Worm (Caenorhabditis elegans) whole organism, L2 larva: ENCODE data around the gene dpy-18.

Experiments used
- C34F6.9 ChIP-seq: fragments of 150-350 bp; optimal IDR thresholded peaks from 2 replicates; lab custom pipeline; 2014; ENCODE audit warnings: missing biosample characterization, missing genetic modification characterization
- F13H6.1 ChIP-seq: sonication (generic microtip); optimal IDR thresholded peaks from 2 replicates; lab custom pipeline; 2016; ENCODE audit warnings: missing genetic modification characterization, missing compliant biosample characterization
- R02D3.7 ChIP-seq: fragments of 150-350 bp; optimal IDR thresholded peaks from 2 replicates; lab custom pipeline; 2014; ENCODE audit warnings: missing biosample characterization, missing genetic modification characterization
- Y55F3AM.14 ChIP-seq: fragments of 200-800 bp; sonication (Bioruptor generic); optimal IDR thresholded peaks from 2 replicates; lab custom pipeline; 2018; ENCODE audit warnings: mild to moderate bottlenecking, missing genetic modification characterization, missing compliant biosample characterization
- ama-1 ChIP-seq: fragments of 150-350 bp; optimal IDR thresholded peaks from 2 replicates; lab custom pipeline; 2018; ENCODE audit warnings: inconsistent platforms
- ceh-16 ChIP-seq: fragments of 150-350 bp; optimal IDR thresholded peaks from 2 replicates; lab custom pipeline; 2014; ENCODE audit warnings: missing biosample characterization, missing genetic modification characterization
- ceh-82 ChIP-seq: fragments of 150-350 bp; optimal IDR thresholded peaks from 2 replicates; lab custom pipeline; 2014; ENCODE audit warnings: missing biosample characterization, missing genetic modification characterization
- crh-2 ChIP-seq: sonication (generic microtip); optimal IDR thresholded peaks from 2 replicates; lab custom pipeline; 2017; ENCODE audit warnings: missing biosample characterization, missing genetic modification characterization
- dmd-4 ChIP-seq: sonication (generic microtip); optimal IDR thresholded peaks from 2 replicates; lab custom pipeline; 2017; ENCODE audit warnings: missing biosample characterization, missing genetic modification characterization
- egl-27 ChIP-seq: sonication (generic microtip); optimal IDR thresholded peaks from 3 replicates; lab custom pipeline; 2017; ENCODE audit warnings: missing biosample characterization, missing genetic modification reagents, missing genetic modification characterization
- elt-1 ChIP-seq: fragments of 150-350 bp; optimal IDR thresholded peaks from 2 replicates; lab custom pipeline; 2014; ENCODE audit warnings: missing biosample characterization, missing genetic modification characterization
- elt-3 ChIP-seq: sonication (generic microtip); optimal IDR thresholded peaks from 2 replicates; lab custom pipeline; 2017; ENCODE audit warnings: missing biosample characterization, missing genetic modification characterization
- fos-1 ChIP-seq: fragments of 150-350 bp; optimal IDR thresholded peaks from 2 replicates; lab custom pipeline; 2014; ENCODE audit warnings: missing biosample characterization, missing genetic modification characterization
- gmeb-1 ChIP-seq: fragments of 150-350 bp; optimal IDR thresholded peaks from 2 replicates; lab custom pipeline; 2014; ENCODE audit warnings: missing biosample characterization, missing genetic modification characterization
- lin-11 ChIP-seq: fragments of 150-350 bp; sonication (generic microtip); optimal IDR thresholded peaks from 2 replicates; lab custom pipeline; 2014; ENCODE audit warnings: missing biosample characterization, missing genetic modification characterization, inconsistent platforms, mixed read lengths
- lsy-2 ChIP-seq, 2 experiments: fragments of 150-350 bp in 1 of 2; sonication (generic microtip) in 1 of 2; optimal IDR thresholded peaks; 2 replicates each; lab custom pipeline; 2014 to 2017; ENCODE audit warnings: missing biosample characterization in 2 of 2, missing genetic modification characterization in 2 of 2
- mab-5 ChIP-seq: fragments of 150-350 bp; optimal IDR thresholded peaks from 2 replicates; lab custom pipeline; 2014; ENCODE audit warnings: missing biosample characterization, missing genetic modification characterization
- mbf-1 ChIP-seq: sonication (generic microtip); optimal IDR thresholded peaks from 2 replicates; lab custom pipeline; 2017; ENCODE audit warnings: missing biosample characterization, missing genetic modification characterization
- mdl-1 ChIP-seq, 2 experiments: fragments of 150-350 bp in 1 of 2; sonication (generic microtip) in 1 of 2; optimal IDR thresholded peaks; 2 replicates each; lab custom pipeline; 2017; ENCODE audit warnings: missing biosample characterization in 2 of 2, missing genetic modification characterization in 2 of 2
- nhr-10 ChIP-seq: sonication (generic microtip); optimal IDR thresholded peaks from 2 replicates; lab custom pipeline; 2017; ENCODE audit warnings: missing biosample characterization, missing genetic modification characterization
- nhr-11 ChIP-seq: fragments of 150-350 bp; optimal IDR thresholded peaks from 2 replicates; lab custom pipeline; 2014; ENCODE audit warnings: missing biosample characterization, missing genetic modification characterization
- nhr-12 ChIP-seq: fragments of 150-350 bp; optimal IDR thresholded peaks from 2 replicates; lab custom pipeline; 2014; ENCODE audit warnings: missing biosample characterization, missing genetic modification characterization
- nhr-23 ChIP-seq: fragments of 150-350 bp; optimal IDR thresholded peaks from 2 replicates; lab custom pipeline; 2014; ENCODE audit warnings: missing biosample characterization, missing genetic modification reagents, missing genetic modification characterization
- nhr-237 ChIP-seq: fragments of 150-350 bp; optimal IDR thresholded peaks from 2 replicates; lab custom pipeline; 2014; ENCODE audit warnings: missing biosample characterization, missing genetic modification characterization
- nhr-25 ChIP-seq: fragments of 150-350 bp; sonication (generic microtip); optimal IDR thresholded peaks from 3 replicates; lab custom pipeline; 2014; ENCODE audit warnings: missing biosample characterization, missing genetic modification characterization
- peb-1 ChIP-seq: fragments of 150-350 bp; optimal IDR thresholded peaks from 2 replicates; lab custom pipeline; 2014; ENCODE audit warnings: missing biosample characterization, missing genetic modification characterization
- sem-4 ChIP-seq: fragments of 150-350 bp; optimal IDR thresholded peaks from 2 replicates; lab custom pipeline; 2014; ENCODE audit warnings: missing biosample characterization, missing genetic modification reagents, missing genetic modification characterization
- skn-1 ChIP-seq: sonication (generic microtip); optimal IDR thresholded peaks from 2 replicates; lab custom pipeline; 2017; ENCODE audit warnings: missing biosample characterization, missing genetic modification characterization
- sma-3 ChIP-seq: sonication (generic microtip); optimal IDR thresholded peaks from 2 replicates; lab custom pipeline; 2016; ENCODE audit warnings: missing genetic modification reagents, missing genetic modification characterization, missing compliant biosample characterization
- sma-9 ChIP-seq, 2 experiments: fragments of 150-350 bp in 1 of 2; sonication (generic microtip) in 1 of 2; optimal IDR thresholded peaks; 2 replicates each; lab custom pipeline; 2014 to 2016; ENCODE audit warnings: missing genetic modification characterization in 2 of 2, mild to moderate bottlenecking in 1 of 2, missing biosample characterization in 1 of 2, missing compliant biosample characterization in 1 of 2, missing genetic modification reagents in 1 of 2, moderate library complexity in 1 of 2
- unc-39 ChIP-seq: fragments of 150-350 bp; optimal IDR thresholded peaks from 2 replicates; lab custom pipeline; 2014; ENCODE audit warnings: missing biosample characterization, missing genetic modification characterization
- unc-62 ChIP-seq: fragments of 150-350 bp; optimal IDR thresholded peaks from 2 replicates; lab custom pipeline; 2014; ENCODE audit warnings: missing biosample characterization, missing genetic modification reagents, missing genetic modification characterization
- zag-1 ChIP-seq: fragments of 150-350 bp; optimal IDR thresholded peaks from 2 replicates; lab custom pipeline; 2014; ENCODE audit warnings: missing biosample characterization, missing genetic modification characterization
- ztf-11 ChIP-seq: sonication (generic microtip); optimal IDR thresholded peaks from 2 replicates; lab custom pipeline; 2017; ENCODE audit warnings: missing biosample characterization, missing genetic modification characterization
- ztf-4 ChIP-seq: fragments of 150-350 bp; optimal IDR thresholded peaks from 2 replicates; lab custom pipeline; 2014; ENCODE audit warnings: missing biosample characterization, missing genetic modification characterization

dpy-18 gene

ce11 chrIII:11366467-11366866, 11.3 kb downstream of the dpy-18 start, which contains the start of gene T28D6.3:
TSS of gene T28D6.3 (plus strand) at chrIII:11366767.
- TF ChIP-seq ama-1 (lab: Kevin White, UChicago), result no peak
- TF ChIP-seq ceh-16 (tag; lab: Kevin White, UChicago), result no peak
- no peak for TF ChIP-seq mdl-1 (tag; optimal IDR thresholded peaks at IDR 0.05; lab: Kevin White, UChicago)
- no peak for TF ChIP-seq elt-3 (tag; lab: Kevin White, UChicago)
- no peak for TF ChIP-seq sma-9 (GFP tag; optimal IDR thresholded peaks at IDR 0.05; lab: Kevin White, UChicago)
- TF ChIP-seq sma-9 (tag; optimal IDR thresholded peaks at IDR 0.05; lab: Kevin White, UChicago), result no peak
- TF ChIP-seq lsy-2 (tag; optimal IDR thresholded peaks at IDR 0.05; lab: Kevin White, UChicago), result no peak
- TF ChIP-seq skn-1 (tag; lab: Kevin White, UChicago), result no peak
- no peak for TF ChIP-seq mab-5 (tag; lab: Kevin White, UChicago)
- TF ChIP-seq mbf-1 (tag; lab: Kevin White, UChicago), result no peak
- TF ChIP-seq peb-1 (tag; lab: Kevin White, UChicago), result no peak
- TF ChIP-seq zag-1, result no peak
- no peak for TF ChIP-seq fos-1 (tag; lab: Kevin White, UChicago)
- TF ChIP-seq gmeb-1 (tag; lab: Kevin White, UChicago), result no peak
- no peak for TF ChIP-seq ceh-82 (tag; lab: Kevin White, UChicago)

DNA sequence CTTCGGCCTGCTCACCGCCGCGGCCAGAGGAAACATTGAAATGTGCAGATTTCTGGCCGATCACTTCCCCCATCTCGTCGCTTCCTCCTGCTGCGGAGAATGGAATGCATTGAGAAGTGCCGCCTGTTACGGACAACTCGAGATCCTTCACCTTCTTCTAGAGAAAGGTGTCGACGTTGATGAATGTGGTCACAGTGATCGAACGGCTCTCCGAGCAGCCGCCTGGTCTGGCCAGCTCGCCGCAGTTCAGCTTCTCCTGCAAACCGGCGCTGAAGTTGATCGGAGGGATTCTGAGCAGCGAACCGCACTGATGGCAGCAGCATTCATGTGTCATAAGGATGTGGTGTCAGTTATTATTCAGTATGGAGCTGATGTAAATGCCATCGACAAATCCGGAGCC, 14.9 kb downstream of the dpy-18 start:
- no peak for TF ChIP-seq mdl-1 (tag; optimal IDR thresholded peaks at IDR 0.05; lab: Kevin White, UChicago)
- no peak for TF ChIP-seq nhr-12 (tag; lab: Kevin White, UChicago)
- TF ChIP-seq dmd-4 (tag; lab: Kevin White, UChicago), result no peak
- no peak for TF ChIP-seq nhr-23
- TF ChIP-seq elt-1 (tag; lab: Kevin White, UChicago), result no peak
- no peak for TF ChIP-seq skn-1 (tag; lab: Kevin White, UChicago)
- TF ChIP-seq nhr-25 (tag; lab: Kevin White, UChicago), result no peak
- no peak for TF ChIP-seq lsy-2 (tag; optimal IDR thresholded peaks at IDR 0.05; lab: Kevin White, UChicago)
- TF ChIP-seq crh-2 (tag; lab: Kevin White, UChicago), result no peak

- TF ChIP-seq fos-1 (tag; lab: Kevin White, UChicago) (no peak), elt-1 (tag; lab: Kevin White, UChicago) (no peak), ama-1 (lab: Kevin White, UChicago) (no peak), mbf-1 (tag; lab: Kevin White, UChicago) (no peak), lin-11 (no peak), ceh-82 (tag; lab: Kevin White, UChicago) (no peak), ztf-11 (tag; lab: Kevin White, UChicago) (no peak), nhr-237 (tag; lab: Kevin White, UChicago) (no peak), C34F6.9 (tag; lab: Kevin White, UChicago) (no peak), lsy-2 (tag; optimal IDR thresholded peaks at IDR 0.05; lab: Kevin White, UChicago) (no peak), gmeb-1 (tag; lab: Kevin White, UChicago) (no peak), elt-3 (tag; lab: Kevin White, UChicago) (no peak), sma-3 (GFP tag; lab: Kevin White, UChicago) (no peak), nhr-11 (no peak), mdl-1 (tag; optimal IDR thresholded peaks at IDR 0.05; lab: Kevin White, UChicago) (no peak)
Measured at ce11 chrIII:11361394-11361793, 16.4 kb downstream of the dpy-18 start.

ce11 chrIII:11360156-11360555, 17.6 kb downstream of the dpy-18 start, which contains the start of gene T28D6.4:
TSS of gene T28D6.4 (plus strand) at chrIII:11360456.
- TF ChIP-seq crh-2 (tag; lab: Kevin White, UChicago), result no peak
- no peak for TF ChIP-seq sma-3 (GFP tag; lab: Kevin White, UChicago)
- no peak for TF ChIP-seq mab-5 (tag; lab: Kevin White, UChicago)
- no peak for TF ChIP-seq egl-27
- no peak for TF ChIP-seq R02D3.7
- TF ChIP-seq nhr-11, result no peak
- no peak for TF ChIP-seq fos-1 (tag; lab: Kevin White, UChicago)

- TF ChIP-seq F13H6.1 (tag; lab: Kevin White, UChicago) (no peak), ztf-11 (tag; lab: Kevin White, UChicago) (no peak), zag-1 (no peak), skn-1 (tag; lab: Kevin White, UChicago) (no peak), sma-3 (GFP tag; lab: Kevin White, UChicago) (no peak), Y55F3AM.14 (GFP tag; lab: Kevin White, UChicago) (no peak), nhr-11 (no peak), gmeb-1 (tag; lab: Kevin White, UChicago) (no peak), ztf-4 (tag; lab: Kevin White, UChicago) (no peak), nhr-10 (tag; lab: Kevin White, UChicago) (no peak), unc-62 (GFP tag; lab: Kevin White, UChicago) (no peak), sem-4 (tag; lab: Kevin White, UChicago) (no peak), unc-39 (no peak), mdl-1 (tag; optimal IDR thresholded peaks at IDR 0.05; lab: Kevin White, UChicago) (no peak)
Measured at ce11 chrIII:11359422-11359821, 18.4 kb downstream of the dpy-18 start.
